Worm (Caenorhabditis elegans) whole organism, late embryonic: ENCODE data around the gene nhr-211.

ENCODE experiments used
- C08G9.2 ChIP-seq: sonication (generic microtip); optimal IDR thresholded peaks from 2 replicates; lab custom pipeline; 2016; ENCODE audit warnings: mild to moderate bottlenecking, missing genetic modification characterization, moderate library complexity, missing compliant biosample characterization
- C38D4.7 ChIP-seq: fragments of 200-800 bp; sonication (Bioruptor generic); optimal IDR thresholded peaks from 2 replicates; lab custom pipeline; 2018; ENCODE audit warnings: mild to moderate bottlenecking, missing genetic modification characterization, moderate library complexity, missing compliant biosample characterization
- K02D7.2 ChIP-seq: sonication (generic microtip); optimal IDR thresholded peaks from 2 replicates; lab custom pipeline; 2017; ENCODE audit warnings: mild to moderate bottlenecking, missing genetic modification characterization, missing compliant biosample characterization
- T23F11.4 ChIP-seq: fragments of 200-800 bp; sonication (Bioruptor generic); optimal IDR thresholded peaks from 2 replicates; lab custom pipeline; 2018; ENCODE audit warnings: mild to moderate bottlenecking, missing genetic modification characterization, missing compliant biosample characterization
- ahr-1 ChIP-seq: sonication (generic microtip); optimal IDR thresholded peaks from 2 replicates; lab custom pipeline; 2016; ENCODE audit warnings: missing genetic modification characterization, missing compliant biosample characterization
- ama-1 ChIP-seq: fragments of 150-350 bp; optimal IDR thresholded peaks from 2 replicates; lab custom pipeline; 2014
- ceh-14 ChIP-seq: sonication (generic microtip); optimal IDR thresholded peaks from 2 replicates; lab custom pipeline; 2016; ENCODE audit warnings: missing genotype, missing genetic modification characterization, missing compliant biosample characterization
- ceh-18 ChIP-seq: sonication (generic microtip); optimal IDR thresholded peaks from 2 replicates; lab custom pipeline; 2016; ENCODE audit warnings: missing genetic modification characterization, missing compliant biosample characterization
- ceh-2 ChIP-seq: sonication (generic microtip); optimal IDR thresholded peaks from 2 replicates; lab custom pipeline; 2016; ENCODE audit warnings: missing genotype, missing genetic modification characterization, missing compliant biosample characterization
- ceh-22 ChIP-seq: sonication (generic microtip); optimal IDR thresholded peaks from 2 replicates; lab custom pipeline; 2017; ENCODE audit warnings: missing biosample characterization, missing genetic modification characterization
- ceh-30 ChIP-seq: fragments of 150-350 bp; optimal IDR thresholded peaks from 2 replicates; lab custom pipeline; 2014; ENCODE audit warnings: missing biosample characterization, missing genetic modification characterization
- ceh-6 ChIP-seq: fragments of 200-800 bp; sonication (Bioruptor generic); optimal IDR thresholded peaks from 2 replicates; lab custom pipeline; 2018; ENCODE audit warnings: mild to moderate bottlenecking, missing genetic modification characterization, missing compliant biosample characterization
- ceh-9 ChIP-seq: sonication (generic microtip); optimal IDR thresholded peaks from 2 replicates; lab custom pipeline; 2016; ENCODE audit warnings: mild to moderate bottlenecking, missing genetic modification characterization, inconsistent platforms, missing compliant biosample characterization
- dve-1 ChIP-seq: sonication (generic microtip); optimal IDR thresholded peaks from 2 replicates; lab custom pipeline; 2017; ENCODE audit warnings: antibody characterized with exemption, mild to moderate bottlenecking, missing genetic modification characterization, missing compliant biosample characterization
- elt-2 ChIP-seq: sonication (generic microtip); optimal IDR thresholded peaks from 2 replicates; lab custom pipeline; 2016; ENCODE audit warnings: missing genetic modification reagents, missing genetic modification characterization, missing compliant biosample characterization
- ets-4 ChIP-seq: sonication (generic microtip); optimal IDR thresholded peaks from 2 replicates; lab custom pipeline; 2016; ENCODE audit warnings: missing genetic modification characterization, missing compliant biosample characterization
- fkh-6 ChIP-seq: sonication (generic microtip); optimal IDR thresholded peaks from 2 replicates; lab custom pipeline; 2016; ENCODE audit warnings: missing genetic modification characterization, missing compliant biosample characterization
- hlh-13 ChIP-seq: fragments of 200-800 bp; sonication (Bioruptor generic); optimal IDR thresholded peaks from 2 replicates; lab custom pipeline; 2018; ENCODE audit warnings: mild to moderate bottlenecking, missing genetic modification characterization, missing compliant biosample characterization
- hlh-15 ChIP-seq: sonication (generic microtip); optimal IDR thresholded peaks from 2 replicates; lab custom pipeline; 2016; ENCODE audit warnings: missing genetic modification characterization, missing compliant biosample characterization
- lim-6 ChIP-seq: sonication (generic microtip); optimal IDR thresholded peaks from 2 replicates; lab custom pipeline; 2016; ENCODE audit warnings: missing genetic modification characterization, missing compliant biosample characterization
- lin-11 ChIP-seq: fragments of 200-800 bp; sonication (Bioruptor generic); optimal IDR thresholded peaks from 2 replicates; lab custom pipeline; 2018; ENCODE audit warnings: mild to moderate bottlenecking, missing genetic modification characterization, missing compliant biosample characterization
- madf-2 ChIP-seq: sonication (generic microtip); optimal IDR thresholded peaks from 2 replicates; lab custom pipeline; 2017; ENCODE audit warnings: missing genetic modification characterization, missing compliant biosample characterization
- mec-3 ChIP-seq: sonication (generic microtip); optimal IDR thresholded peaks from 2 replicates; lab custom pipeline; 2016; ENCODE audit warnings: borderline replicate concordance, missing genetic modification characterization, missing compliant biosample characterization
- pag-3 ChIP-seq: sonication (generic microtip); optimal IDR thresholded peaks from 2 replicates; lab custom pipeline; 2016; ENCODE audit warnings: missing compliant biosample characterization, missing genetic modification characterization, borderline replicate concordance
- pha-4 ChIP-seq: fragments of 150-350 bp; optimal IDR thresholded peaks from 2 replicates; lab custom pipeline; 2018; ENCODE audit warnings: missing biosample characterization, missing genetic modification reagents, missing genetic modification characterization
- pros-1 ChIP-seq: fragments of 150-350 bp; optimal IDR thresholded peaks from 2 replicates; lab custom pipeline; 2014; ENCODE audit warnings: missing biosample characterization, missing genetic modification reagents, missing genetic modification characterization
- ref-2 ChIP-seq: sonication (generic microtip); optimal IDR thresholded peaks from 2 replicates; lab custom pipeline; 2016; ENCODE audit warnings: missing genetic modification characterization, missing compliant biosample characterization
- sdc-2 ChIP-seq: sonication (generic microtip); optimal IDR thresholded peaks from 2 replicates; lab custom pipeline; 2016; ENCODE audit warnings: missing genotype, missing genetic modification characterization, missing compliant biosample characterization
- syd-9 ChIP-seq: sonication (generic microtip); optimal IDR thresholded peaks from 2 replicates; lab custom pipeline; 2016; ENCODE audit warnings: mild to moderate bottlenecking, missing genetic modification characterization, moderate library complexity, missing compliant biosample characterization
- tbx-2 ChIP-seq: sonication (generic microtip); optimal IDR thresholded peaks from 2 replicates; lab custom pipeline; 2016; ENCODE audit warnings: missing genetic modification characterization, missing compliant biosample characterization
- ttx-3 ChIP-seq: sonication (generic microtip); optimal IDR thresholded peaks from 2 replicates; lab custom pipeline; 2016; ENCODE audit warnings: missing genetic modification reagents, missing genetic modification characterization, missing compliant biosample characterization
- unc-3 ChIP-seq, 2 experiments: fragments of 200-800 bp in 1 of 2; sonication (Bioruptor generic) in 1 of 2; sonication (generic microtip) in 1 of 2; conservative IDR thresholded peaks in 1 of 2; optimal IDR thresholded peaks in 1 of 2; 2 replicates each; pipeline versions ENCODE4 v1.3.6 to Lab custom; 2016 to 2022; ENCODE audit warnings: missing compliant biosample characterization in 2 of 2, missing genetic modification characterization in 2 of 2, missing genetic modification reagents in 1 of 2
- unc-42 ChIP-seq: sonication (generic microtip); optimal IDR thresholded peaks from 2 replicates; lab custom pipeline; 2016; ENCODE audit warnings: missing genotype, missing genetic modification characterization, missing compliant biosample characterization
- unc-55 ChIP-seq: sonication (generic microtip); optimal IDR thresholded peaks from 2 replicates; lab custom pipeline; 2017; ENCODE audit warnings: missing biosample characterization, missing genetic modification reagents, missing genetic modification characterization
- unc-86 ChIP-seq: sonication (generic microtip); optimal IDR thresholded peaks from 2 replicates; lab custom pipeline; 2016; ENCODE audit warnings: missing genetic modification characterization, missing compliant biosample characterization
- zip-5 ChIP-seq: sonication (generic microtip); optimal IDR thresholded peaks from 2 replicates; lab custom pipeline; 2016; ENCODE audit warnings: missing genetic modification characterization, missing compliant biosample characterization

nhr-211 gene

DNA sequence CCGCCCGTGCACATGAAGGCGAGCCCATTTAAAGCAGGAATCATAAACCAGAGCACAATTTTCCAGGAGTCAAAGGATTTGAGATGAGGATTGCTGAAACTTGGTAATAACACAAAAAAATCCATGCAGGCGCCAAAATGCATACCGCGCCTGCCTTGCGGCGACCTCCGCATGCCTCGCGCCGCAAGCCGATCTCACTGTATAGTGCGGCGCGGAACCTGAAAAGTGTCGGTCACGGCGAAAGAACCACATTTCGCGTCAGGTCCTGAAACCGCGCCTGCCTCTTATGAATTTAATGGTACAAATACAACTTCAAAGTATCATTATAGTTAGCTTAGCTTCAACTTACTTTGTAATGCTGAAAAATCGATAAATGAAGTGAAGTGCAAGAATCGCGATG, 13.8 kb downstream of the nhr-211 start:
- TF ChIP-seq ama-1 (lab: Kevin White, UChicago) (no peak), C38D4.7 (GFP tag; lab: Kevin White, UChicago) (no peak), mec-3 (tag; lab: Kevin White, UChicago) (no peak)
- TF ChIP-seq, all 69 proteins: peak for 0

DNA sequence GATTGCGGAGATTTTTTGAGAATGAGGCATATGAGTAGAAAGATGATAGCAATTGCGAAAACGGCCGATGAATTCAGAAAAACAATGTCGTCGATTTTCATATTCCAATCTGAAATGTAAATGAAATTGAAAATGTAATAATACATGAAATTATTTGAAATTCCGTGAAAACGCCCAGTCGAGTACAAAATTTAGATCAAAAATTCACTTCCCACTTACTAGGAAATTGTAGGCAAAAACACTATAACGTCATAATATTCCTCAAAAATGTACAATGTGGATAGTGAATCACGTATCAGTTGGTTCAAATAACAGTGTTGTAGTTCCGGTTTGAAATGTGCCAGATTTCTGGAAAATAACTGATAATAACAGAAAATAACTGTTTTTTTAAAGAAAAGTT, 14.4 kb downstream of the nhr-211 start, which contains the start of gene str-256:
TSS of gene str-256 (minus strand) at position 101 of the 400 bp plus-strand sequence.
- no peak for TF ChIP-seq zip-5 (tag; lab: Kevin White, UChicago)

DNA sequence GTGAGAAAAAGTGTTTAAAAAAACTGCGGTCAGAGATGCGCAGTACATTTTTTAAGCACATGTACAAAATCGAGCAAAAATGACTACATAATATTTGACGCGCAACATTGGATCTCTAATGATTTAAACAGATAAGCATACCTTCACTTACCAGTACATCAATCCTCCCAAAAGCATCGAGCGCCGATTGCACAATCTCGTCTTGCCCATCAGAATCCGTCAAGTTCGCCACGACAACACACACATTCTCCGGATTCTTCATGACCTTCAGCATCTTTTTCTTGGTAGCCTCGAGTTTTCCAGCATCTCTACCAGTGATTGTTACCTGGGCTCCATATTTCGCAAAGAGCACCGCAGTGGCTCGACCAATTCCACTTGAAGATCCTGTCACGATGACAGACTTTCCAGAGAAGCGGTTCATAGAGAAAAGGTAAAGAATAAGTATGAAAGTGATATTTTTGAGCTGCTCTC, 16.1 kb downstream of the nhr-211 start, which contains the start of gene T01G6.10:
TSS of gene T01G6.10 (minus strand) at position 421 of the 471 bp plus-strand sequence.
- TF ChIP-seq K02D7.2 (no peak), C08G9.2 (no peak), ceh-9 (tag; lab: Kevin White, UChicago) (no peak), unc-86 (tag; lab: Kevin White, UChicago) (no peak), ahr-1 (tag; lab: Kevin White, UChicago) (no peak), unc-42 (tag; lab: Kevin White, UChicago) (no peak), ceh-30 (tag; lab: Kevin White, UChicago) (no peak), syd-9 (tag; lab: Kevin White, UChicago) (no peak), ceh-2 (tag; lab: Kevin White, UChicago) (no peak), ceh-6 (GFP tag; lab: Kevin White, UChicago) (no peak), elt-2 (tag; lab: Kevin White, UChicago) (no peak), ets-4 (no peak), lin-11 (tag; lab: Kevin White, UChicago) (no peak), zip-5 (tag; lab: Kevin White, UChicago) (no peak), ceh-18 (tag; lab: Kevin White, UChicago) (no peak), pros-1 (no peak), ceh-22 (tag; lab: Kevin White, UChicago) (no peak), madf-2 (tag; lab: Kevin White, UChicago) (no peak)

DNA sequence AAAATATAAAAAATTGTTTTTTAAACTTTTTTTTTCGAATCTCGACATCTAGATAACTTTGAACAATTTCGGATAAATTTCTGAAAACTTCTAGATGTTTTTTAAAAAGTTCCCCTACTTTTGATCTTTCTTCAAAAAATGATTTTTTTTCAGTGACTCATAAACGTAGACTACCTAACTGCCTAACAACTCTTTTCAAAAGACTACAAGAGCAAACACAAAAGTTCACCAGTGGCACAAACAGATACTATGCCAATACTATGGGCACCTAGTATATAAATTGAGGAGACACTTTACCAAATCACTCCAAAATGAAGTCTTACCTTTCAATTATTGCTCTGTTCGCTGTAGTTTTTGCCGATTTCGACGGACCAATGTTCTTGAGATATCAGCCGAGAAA, 16.9 kb downstream of the nhr-211 start, which contains the start of gene srlf-35:
TSS of gene srlf-35 (plus strand) at position 301 of the 400 bp plus-strand sequence.
- TF ChIP-seq unc-55 (GFP tag; lab: Kevin White, UChicago) = no peak
- TF ChIP-seq dve-1 (tag; lab: Kevin White, UChicago) = no peak
- no peak for TF ChIP-seq lim-6 (tag; lab: Kevin White, UChicago)
- TF ChIP-seq ttx-3 (tag; lab: Kevin White, UChicago) = no peak
- no peak for TF ChIP-seq fkh-6 (tag; lab: Kevin White, UChicago)
- TF ChIP-seq hlh-13 (GFP tag; lab: Kevin White, UChicago) = no peak
- TF ChIP-seq unc-3 (GFP tag; conservative IDR thresholded peaks at IDR 0.05; lab: Robert Waterston, UW) = no peak
- TF ChIP-seq unc-3 (tag; optimal IDR thresholded peaks at IDR 0.05; lab: Kevin White, UChicago) = no peak
- no peak for TF ChIP-seq ceh-30 (tag; lab: Kevin White, UChicago)
- TF ChIP-seq hlh-15 (tag; lab: Kevin White, UChicago) = no peak
- TF ChIP-seq ref-2 (tag; lab: Kevin White, UChicago) = no peak
- no peak for TF ChIP-seq ahr-1 (tag; lab: Kevin White, UChicago)

DNA sequence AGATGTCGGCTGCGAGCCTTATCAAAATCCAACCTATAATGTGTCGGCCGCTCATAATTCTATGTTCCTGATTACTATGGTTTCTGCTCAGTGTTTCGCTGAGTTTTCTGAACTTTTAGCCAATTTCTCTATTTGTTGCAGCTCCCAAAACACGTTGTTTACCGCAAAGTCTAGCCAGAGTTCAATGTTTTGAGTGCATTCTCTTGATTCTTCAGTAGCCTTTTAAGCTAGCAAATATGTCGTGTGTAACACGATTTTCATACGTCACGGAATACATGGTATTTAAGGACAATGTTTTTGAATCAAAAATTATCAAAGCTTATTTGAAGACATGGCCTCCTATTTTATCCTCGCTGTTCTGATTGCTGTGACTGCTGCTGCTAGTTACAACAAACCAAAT, 18.4 kb downstream of the nhr-211 start, which contains the start of gene srlf-19:
TSS of gene srlf-19 (plus strand) at position 301 of the 400 bp plus-strand sequence.
- TF ChIP-seq hlh-13 (GFP tag; lab: Kevin White, UChicago) = no peak
- TF ChIP-seq sdc-2 (tag; lab: Kevin White, UChicago) = no peak
- TF ChIP-seq pha-4 (tag; lab: Kevin White, UChicago) = no peak
- no peak for TF ChIP-seq unc-3 (GFP tag; conservative IDR thresholded peaks at IDR 0.05; lab: Robert Waterston, UW)
- no peak for TF ChIP-seq unc-3 (tag; optimal IDR thresholded peaks at IDR 0.05; lab: Kevin White, UChicago)
- no peak for TF ChIP-seq ceh-14 (tag; lab: Kevin White, UChicago)
- TF ChIP-seq zip-5 (tag; lab: Kevin White, UChicago) = no peak
- TF ChIP-seq ttx-3 (tag; lab: Kevin White, UChicago) = no peak
- no peak for TF ChIP-seq tbx-2 (tag; lab: Kevin White, UChicago)
- no peak for TF ChIP-seq T23F11.4 (GFP tag; lab: Kevin White, UChicago)
- no peak for TF ChIP-seq pag-3 (tag; lab: Kevin White, UChicago)
- no peak for TF ChIP-seq syd-9 (tag; lab: Kevin White, UChicago)
